Worm (Caenorhabditis elegans) whole organism, L4 larva: ENCODE measurements around the gene fbxb-115.

ENCODE experiments used
- ZK337.2 ChIP-seq: fragments of 200-800 bp; sonication (Bioruptor generic); IDR thresholded peaks from 2 replicates; pipeline ENCODE4 v1.3.6; 2022; ENCODE audit warnings: missing genetic modification reagents, missing genetic modification characterization, missing compliant biosample characterization
- ces-1 ChIP-seq: fragments of 150-350 bp; sonication (generic microtip); optimal IDR thresholded peaks from 4 replicates; lab custom pipeline; 2014; ENCODE audit warnings: missing biosample characterization, missing genetic modification reagents, missing genetic modification characterization
- daf-12 ChIP-seq: fragments of 150-350 bp; optimal IDR thresholded peaks from 2 replicates; lab custom pipeline; 2014; ENCODE audit warnings: missing biosample characterization, missing genetic modification reagents, missing genetic modification characterization
- nhr-237 ChIP-seq: sonication (generic microtip); optimal IDR thresholded peaks from 2 replicates; lab custom pipeline; 2017; ENCODE audit warnings: missing biosample characterization, missing genetic modification characterization
- nhr-48 ChIP-seq: sonication (generic microtip); optimal IDR thresholded peaks from 2 replicates; lab custom pipeline; 2016; ENCODE audit warnings: mild to moderate bottlenecking, missing genetic modification characterization, missing compliant biosample characterization
- nhr-77 ChIP-seq: fragments of 150-350 bp; optimal IDR thresholded peaks from 2 replicates; lab custom pipeline; 2014; ENCODE audit warnings: missing biosample characterization, missing genetic modification characterization
- ztf-11 ChIP-seq: fragments of 150-350 bp; optimal IDR thresholded peaks from 2 replicates; lab custom pipeline; 2014; ENCODE audit warnings: missing biosample characterization, missing genetic modification characterization

DNA sequence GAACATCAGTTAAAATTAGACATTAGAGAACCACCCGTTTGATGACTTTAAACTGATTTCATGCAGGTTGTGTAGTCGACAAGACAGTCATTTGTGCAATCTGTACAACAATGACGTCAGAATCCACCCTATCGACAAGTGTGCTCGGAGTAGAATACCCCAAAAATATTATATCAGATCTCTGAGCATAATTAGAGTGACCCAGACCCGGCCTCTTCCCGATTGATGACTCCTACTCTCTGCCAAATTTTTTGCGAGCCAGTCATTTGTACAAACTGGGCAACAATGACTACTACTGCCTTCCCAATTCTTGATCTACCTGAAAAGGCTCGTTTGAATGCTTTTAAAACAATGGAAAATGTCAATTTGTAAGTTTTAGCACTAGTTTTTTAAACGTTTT lies at the start of gene fbxb-115, which contains the start of gene fbxb-1:
- TF ChIP-seq ZK337.2 (GFP tag; lab: Robert Waterston, UW) = no peak
- no peak for TF ChIP-seq nhr-77
- no peak for TF ChIP-seq ces-1 (GFP tag; lab: Kevin White, UChicago)
- TF ChIP-seq ztf-11 (tag; lab: Kevin White, UChicago) = no peak
- no peak for TF ChIP-seq nhr-237 (tag; lab: Kevin White, UChicago)
- TF ChIP-seq daf-12 = no peak
- no peak for TF ChIP-seq nhr-48
